Worm (Caenorhabditis elegans) whole organism, L4 larva: ENCODE measurements around the gene drr-1.

Experiments used
- F37D6.2 ChIP-seq: sonication (generic microtip); optimal IDR thresholded peaks from 2 replicates; lab custom pipeline; 2016; ENCODE audit warnings: mild to moderate bottlenecking, missing genetic modification characterization, missing compliant biosample characterization
- R02D3.7 ChIP-seq: fragments of 150-350 bp; sonication (generic microtip); optimal IDR thresholded peaks from 3 replicates; lab custom pipeline; 2014; ENCODE audit warnings: missing biosample characterization, missing genetic modification characterization
- T26A8.4 ChIP-seq: fragments of 200-800 bp; sonication (Bioruptor generic); IDR thresholded peaks from 2 replicates; pipeline ENCODE4 v1.3.6; 2022; ENCODE audit warnings: missing genetic modification characterization, missing compliant biosample characterization
- Y48G9A.11 ChIP-seq: fragments of 200-800 bp; sonication (Bioruptor generic); IDR thresholded peaks from 2 replicates; pipeline ENCODE4 v1.3.6; 2022; ENCODE audit warnings: missing genetic modification reagents, missing genetic modification characterization, missing compliant biosample characterization
- Y5F2A.4 ChIP-seq: fragments of 200-800 bp; sonication (Bioruptor generic); optimal IDR thresholded peaks from 2 replicates; lab custom pipeline; 2018; ENCODE audit warnings: mild to moderate bottlenecking, missing genetic modification characterization, missing compliant biosample characterization
- aha-1 ChIP-seq: fragments of 150-350 bp; peaks from one replicate; lab custom pipeline; 2014; ENCODE audit warnings: missing biosample characterization, missing genetic modification characterization
- aly-2 ChIP-seq: sonication (generic microtip); optimal IDR thresholded peaks from 2 replicates; lab custom pipeline; 2018; ENCODE audit warnings: missing biosample characterization, missing genetic modification characterization
- arid-1 ChIP-seq: fragments of 200-800 bp; sonication (Bioruptor generic); conservative IDR thresholded peaks from 2 replicates; pipeline ENCODE4 v1.3.6; 2022; ENCODE audit warnings: missing genetic modification reagents, missing genetic modification characterization, missing compliant biosample characterization
- ceh-20 ChIP-seq: fragments of 200-800 bp; sonication (Bioruptor generic); IDR thresholded peaks from 2 replicates; pipeline ENCODE4 v1.3.6; 2022; ENCODE audit warnings: missing genetic modification reagents, missing genetic modification characterization, missing compliant biosample characterization
- ceh-32 ChIP-seq: sonication (generic microtip); optimal IDR thresholded peaks from 2 replicates; lab custom pipeline; 2016; ENCODE audit warnings: mild to moderate bottlenecking, missing genetic modification characterization, missing compliant biosample characterization; ENCODE audit not compliant: poor library complexity
- ces-1 ChIP-seq: fragments of 150-350 bp; sonication (generic microtip); optimal IDR thresholded peaks from 4 replicates; lab custom pipeline; 2014; ENCODE audit warnings: missing biosample characterization, missing genetic modification reagents, missing genetic modification characterization
- ctbp-1 ChIP-seq: fragments of 200-800 bp; sonication (Bioruptor generic); IDR thresholded peaks from 2 replicates; pipeline ENCODE4 v1.3.6; 2022; ENCODE audit warnings: missing genetic modification reagents, missing genetic modification characterization, missing compliant biosample characterization
- daf-16 ChIP-seq, 3 experiments: sonication (generic microtip); optimal IDR thresholded peaks; 2 replicates each; lab custom pipeline; 2016 to 2017; ENCODE audit warnings: missing genetic modification characterization in 3 of 3, missing genetic modification reagents in 3 of 3, mild to moderate bottlenecking in 2 of 3, missing compliant biosample characterization in 2 of 3, missing biosample characterization in 1 of 3, moderate library complexity in 1 of 3
- daf-19 ChIP-seq: fragments of 200-800 bp; sonication (Bioruptor generic); conservative IDR thresholded peaks from 2 replicates; pipeline ENCODE4 v1.3.6; 2022; ENCODE audit warnings: missing genetic modification characterization, missing compliant biosample characterization
- dmd-6 ChIP-seq: fragments of 200-800 bp; sonication (Bioruptor generic); IDR thresholded peaks from 2 replicates; pipeline ENCODE4 v1.3.6; 2022; ENCODE audit warnings: missing genetic modification reagents, missing genetic modification characterization, missing compliant biosample characterization
- dpl-1 ChIP-seq: fragments of 150-350 bp; optimal IDR thresholded peaks from 2 replicates; lab custom pipeline; 2014; ENCODE audit warnings: missing biosample characterization, missing genetic modification reagents, missing genetic modification characterization
- dve-1 ChIP-seq: sonication (generic microtip); optimal IDR thresholded peaks from 2 replicates; lab custom pipeline; 2017; ENCODE audit warnings: antibody characterized with exemption, mild to moderate bottlenecking, missing genetic modification characterization, missing compliant biosample characterization; ENCODE audit not compliant: insufficient read depth
- fos-1 ChIP-seq: fragments of 150-350 bp; optimal IDR thresholded peaks from 2 replicates; lab custom pipeline; 2014; ENCODE audit warnings: missing biosample characterization, missing genetic modification characterization
- gei-8 ChIP-seq: fragments of 200-800 bp; sonication (Bioruptor generic); optimal IDR thresholded peaks from 2 replicates; lab custom pipeline; 2018; ENCODE audit warnings: mild to moderate bottlenecking, missing genetic modification characterization, missing compliant biosample characterization
- hif-1 ChIP-seq, 2 experiments: sonication (generic microtip); optimal IDR thresholded peaks; 2 replicates each; lab custom pipeline; 2016 to 2017; ENCODE audit warnings: missing compliant biosample characterization in 2 of 2, missing genetic modification characterization in 2 of 2, missing genetic modification reagents in 2 of 2, missing genotype in 2 of 2, mild to moderate bottlenecking in 1 of 2
- hlh-30 ChIP-seq: sonication (generic microtip); optimal IDR thresholded peaks from 2 replicates; lab custom pipeline; 2017; ENCODE audit warnings: antibody characterized with exemption, mild to moderate bottlenecking, missing genetic modification characterization, missing compliant biosample characterization; ENCODE audit not compliant: insufficient read depth
- lim-7 ChIP-seq: fragments of 200-800 bp; sonication (Bioruptor generic); IDR thresholded peaks from 2 replicates; pipeline ENCODE4 v1.3.6; 2022; ENCODE audit warnings: missing genetic modification characterization, missing compliant biosample characterization
- lin-1 ChIP-seq: fragments of 200-800 bp; sonication (Bioruptor generic); IDR thresholded peaks from 2 replicates; pipeline ENCODE4 v1.3.6; 2022; ENCODE audit warnings: missing genetic modification reagents, missing genetic modification characterization, missing compliant biosample characterization
- lin-15B ChIP-seq: fragments of 150-350 bp; sonication (generic microtip); optimal IDR thresholded peaks from 3 replicates; lab custom pipeline; 2014; ENCODE audit warnings: missing biosample characterization, missing genetic modification characterization
- lir-3 ChIP-seq: sonication (generic microtip); optimal IDR thresholded peaks from 2 replicates; lab custom pipeline; 2016; ENCODE audit warnings: mild to moderate bottlenecking, missing genetic modification characterization, missing compliant biosample characterization
- lsy-2 ChIP-seq, 2 experiments: fragments of 150-350 bp in 1 of 2; sonication (generic microtip) in 1 of 2; optimal IDR thresholded peaks; 2 replicates each; lab custom pipeline; 2014 to 2017; ENCODE audit warnings: missing biosample characterization in 2 of 2, missing genetic modification characterization in 2 of 2
- mep-1 ChIP-seq: fragments of 150-350 bp; sonication (generic microtip); optimal IDR thresholded peaks from 3 replicates; lab custom pipeline; 2014; ENCODE audit warnings: missing biosample characterization, missing genetic modification characterization
- mes-2 ChIP-seq: sonication (generic microtip); optimal IDR thresholded peaks from 2 replicates; lab custom pipeline; 2016; ENCODE audit warnings: missing genotype, mild to moderate bottlenecking, missing genetic modification characterization, missing compliant biosample characterization; ENCODE audit not compliant: poor library complexity, severe bottlenecking
- mxl-2 ChIP-seq: fragments of 200-800 bp; sonication (Bioruptor generic); conservative IDR thresholded peaks from 2 replicates; pipeline ENCODE4 v1.3.6; 2022; ENCODE audit warnings: missing genetic modification reagents, missing genetic modification characterization, missing compliant biosample characterization
- mxl-3 ChIP-seq: fragments of 200-800 bp; sonication (Bioruptor generic); optimal IDR thresholded peaks from 2 replicates; lab custom pipeline; 2018; ENCODE audit warnings: mild to moderate bottlenecking, missing genetic modification characterization, missing compliant biosample characterization
- nhr-102 ChIP-seq: sonication (generic microtip); optimal IDR thresholded peaks from 2 replicates; lab custom pipeline; 2016; ENCODE audit warnings: mild to moderate bottlenecking, missing genetic modification characterization, moderate library complexity, missing compliant biosample characterization
- nhr-11 ChIP-seq: fragments of 150-350 bp; optimal IDR thresholded peaks from 2 replicates; lab custom pipeline; 2014; ENCODE audit warnings: missing biosample characterization, missing genetic modification characterization
- nhr-48 ChIP-seq: sonication (generic microtip); optimal IDR thresholded peaks from 2 replicates; lab custom pipeline; 2016; ENCODE audit warnings: mild to moderate bottlenecking, missing genetic modification characterization, missing compliant biosample characterization
- nhr-6 ChIP-seq: fragments of 150-350 bp; optimal IDR thresholded peaks from 2 replicates; lab custom pipeline; 2014; ENCODE audit warnings: missing biosample characterization, missing genetic modification characterization
- nhr-76 ChIP-seq: fragments of 150-350 bp; optimal IDR thresholded peaks from 2 replicates; lab custom pipeline; 2014; ENCODE audit warnings: missing biosample characterization, missing genetic modification characterization
- php-3 ChIP-seq: fragments of 200-800 bp; sonication (Bioruptor generic); IDR thresholded peaks from 2 replicates; pipeline ENCODE4 v1.3.6; 2022; ENCODE audit warnings: missing genetic modification reagents, missing genetic modification characterization, missing compliant biosample characterization
- pqm-1 ChIP-seq: sonication (generic microtip); optimal IDR thresholded peaks from 2 replicates; lab custom pipeline; 2017; ENCODE audit warnings: missing biosample characterization, missing genetic modification characterization
- saeg-2 ChIP-seq: fragments of 200-800 bp; sonication (Bioruptor generic); IDR thresholded peaks from 2 replicates; pipeline ENCODE4 v1.3.6; 2022; ENCODE audit warnings: missing genetic modification reagents, missing genetic modification characterization, missing compliant biosample characterization
- snpc-1.2 ChIP-seq: fragments of 200-800 bp; sonication (Bioruptor generic); IDR thresholded peaks from 2 replicates; pipeline ENCODE4 v1.3.6; 2022; ENCODE audit warnings: missing genetic modification reagents, missing genetic modification characterization, missing compliant biosample characterization
- spr-1 ChIP-seq: sonication (generic microtip); optimal IDR thresholded peaks from 2 replicates; lab custom pipeline; 2016; ENCODE audit warnings: mild to moderate bottlenecking, missing genetic modification characterization, missing compliant biosample characterization
- tra-1 ChIP-seq: fragments of 200-800 bp; sonication (Bioruptor generic); IDR thresholded peaks from 2 replicates; pipeline ENCODE4 v1.3.6; 2022; ENCODE audit warnings: missing genetic modification reagents, missing genetic modification characterization, missing compliant biosample characterization
- unc-39 ChIP-seq: sonication (generic microtip); optimal IDR thresholded peaks from 2 replicates; lab custom pipeline; 2017; ENCODE audit warnings: missing biosample characterization, missing genetic modification characterization
- unc-62 ChIP-seq, 3 experiments: fragments of 150-350 bp in 1 of 3; sonication (generic microtip); optimal IDR thresholded peaks in 2 of 3; peaks in 1 of 3; 1 replicate in 1 of 3; 2 replicates in 2 of 3; lab custom pipeline; 2014 to 2017; ENCODE audit warnings: missing biosample characterization in 3 of 3, missing genetic modification characterization in 3 of 3, missing genetic modification reagents in 3 of 3, missing genotype in 1 of 3
- zip-11 ChIP-seq: fragments of 200-800 bp; sonication (Bioruptor generic); IDR thresholded peaks from 2 replicates; pipeline ENCODE4 v1.3.6; 2022; ENCODE audit warnings: missing genetic modification characterization, missing compliant biosample characterization

drr-1 gene

ce11 chrII:13477230-13477629 is 18.5 kb downstream of the drr-1 start (continued):
- TF ChIP-seq ces-1 (no peak), daf-19 (GFP tag; lab: Robert Waterston, UW) (no peak), Y48G9A.11 (GFP tag; lab: Robert Waterston, UW) (no peak)

ce11 chrII:13472101-13472500 is 23.6 kb downstream of the drr-1 start, which contains the start of gene E01G4.5:
E01G4.5 (plus strand) TSS chrII:13472401.
- TF ChIP-seq arid-1 (GFP tag; lab: Robert Waterston, UW) (no peak), mep-1 (tag; lab: Kevin White, UChicago) (no peak), zip-11 (no peak), nhr-11 (no peak), mxl-2 (GFP tag; lab: Robert Waterston, UW) (no peak), saeg-2 (GFP tag; lab: Robert Waterston, UW) (no peak), lin-15B (tag; lab: Kevin White, UChicago) (no peak), F37D6.2 (tag; lab: Kevin White, UChicago) (no peak), Y5F2A.4 (GFP tag; lab: Kevin White, UChicago) (no peak), nhr-76 (tag; lab: Kevin White, UChicago) (no peak), unc-39 (tag; lab: Kevin White, UChicago) (no peak), lim-7 (no peak), hif-1 (tag; optimal IDR thresholded peaks at IDR 0.05; lab: Kevin White, UChicago) (no peak)

DNA sequence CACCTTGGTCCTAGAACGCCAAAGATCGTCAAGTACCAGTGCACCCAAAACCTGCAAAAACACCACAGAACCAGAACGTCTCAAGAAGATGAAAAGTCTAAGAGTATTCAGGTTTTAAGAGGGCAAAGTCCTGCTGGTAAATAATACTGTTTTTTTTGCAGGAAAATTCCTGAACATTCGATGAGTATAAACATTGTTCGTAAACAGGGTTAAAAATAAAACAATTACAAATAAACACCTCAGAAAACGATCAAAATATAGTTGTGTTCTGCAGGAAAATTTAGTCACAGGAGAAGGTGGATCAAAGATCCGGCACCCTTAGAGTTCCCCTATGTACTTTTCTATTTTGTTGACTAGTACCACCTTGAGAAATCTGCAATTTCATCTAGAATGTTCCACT is 25.0 kb downstream of the drr-1 start:
- TF ChIP-seq mxl-3 (GFP tag; lab: Kevin White, UChicago) (no peak), nhr-48 (peak; percentile 75), nhr-102 (tag; lab: Kevin White, UChicago) (no peak), snpc-1.2 (GFP tag; lab: Robert Waterston, UW) (no peak), daf-16 (GFP tag; optimal IDR thresholded peaks at IDR 0.05; lab: Kevin White, UChicago) (peak in 1 of 2 experiments; percentile 86), daf-16 (tag; optimal IDR thresholded peaks at IDR 0.05; lab: Kevin White, UChicago) (peak; percentile 85), lin-1 (GFP tag; lab: Robert Waterston, UW) (no peak), aly-2 (tag; lab: Kevin White, UChicago) (no peak)

DNA sequence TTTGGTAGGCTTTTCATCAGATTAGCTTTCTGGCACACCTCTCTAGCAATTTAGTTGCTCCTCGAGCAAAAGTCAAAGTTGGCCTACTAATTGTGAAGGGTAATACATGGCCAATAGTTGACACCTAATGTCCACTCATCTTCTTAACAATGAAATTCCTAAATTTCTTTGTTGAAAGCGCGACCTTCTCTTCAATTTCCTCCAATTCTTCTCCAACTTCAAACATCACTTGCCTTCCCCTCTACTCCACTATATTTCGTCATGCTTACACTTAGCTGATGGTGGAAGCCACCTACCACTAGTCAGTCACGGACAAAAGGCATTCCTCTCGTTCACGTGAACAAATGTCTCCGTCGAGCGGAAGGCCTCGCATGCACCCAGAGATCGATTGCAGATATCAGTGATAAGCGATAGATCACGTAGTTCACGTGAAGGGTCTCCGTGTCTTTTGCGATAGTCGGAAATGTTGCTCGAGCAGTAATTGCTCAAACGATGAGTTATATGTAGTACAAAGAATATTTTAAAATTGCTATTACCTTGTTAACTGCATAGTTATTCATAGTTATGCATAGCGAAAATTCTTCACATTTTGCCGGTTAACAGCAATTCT is 26.6 kb downstream of the drr-1 start, which contains the start of gene E01G4.3:
Gene E01G4.3, minus strand, starts transcription at position 560 of the 610 bp plus-strand sequence.
- peak; percentile 86 for TF ChIP-seq tra-1 (GFP tag; lab: Robert Waterston, UW)
- peak; percentile 14 to 34 for TF ChIP-seq lsy-2 (tag; optimal IDR thresholded peaks at IDR 0.05; lab: Kevin White, UChicago)
- TF ChIP-seq dpl-1 = no peak
- peak; percentile 50; the same call in 1 of the 2 replicates for TF ChIP-seq ceh-20
- no peak for TF ChIP-seq ceh-32 (tag; lab: Kevin White, UChicago)
- TF ChIP-seq fos-1 = no peak
- peak; percentile 51; the same call in 1 of the 2 replicates for TF ChIP-seq T26A8.4 (GFP tag; lab: Robert Waterston, UW)
- peak; percentile 26; the same call in 1 of the 2 replicates for TF ChIP-seq ctbp-1 (GFP tag; lab: Robert Waterston, UW)
- TF ChIP-seq dve-1 (tag; lab: Kevin White, UChicago) = peak; percentile 89
- TF ChIP-seq nhr-6 (tag; lab: Kevin White, UChicago) = peak; percentile 31
- TF ChIP-seq spr-1 = peak; percentile 10
- peak; percentile 97 for TF ChIP-seq aha-1
- no peak for TF ChIP-seq lir-3 (tag; lab: Kevin White, UChicago)
- TF ChIP-seq mes-2 = peak; percentile 17
- TF ChIP-seq gei-8 (GFP tag; lab: Kevin White, UChicago) = peak; percentile 52
- TF ChIP-seq pqm-1 (tag; lab: Kevin White, UChicago) = peak; percentile 38
- peak; percentile 100 for TF ChIP-seq mxl-2 (GFP tag; lab: Robert Waterston, UW)
- peak; percentile 53 for TF ChIP-seq php-3 (GFP tag; lab: Robert Waterston, UW)
- no peak for TF ChIP-seq nhr-76 (tag; lab: Kevin White, UChicago)
- no peak for TF ChIP-seq R02D3.7
- peak in 1 of 2 experiments; percentile 97 for TF ChIP-seq unc-62 (GFP tag; optimal IDR thresholded peaks at IDR 0.05 in 1 of 2; lab: Kevin White, UChicago)
- no peak for TF ChIP-seq unc-62 (tag; optimal IDR thresholded peaks at IDR 0.05; lab: Kevin White, UChicago)
- TF ChIP-seq dmd-6 = peak; percentile 98
- TF ChIP-seq nhr-102 (tag; lab: Kevin White, UChicago) = peak; percentile 77
- peak; percentile 94 for TF ChIP-seq hlh-30
- TF ChIP-seq lin-1 (GFP tag; lab: Robert Waterston, UW) = peak; percentile 73; the same call in 1 of the 2 replicates
